Fruit fly (Drosophila melanogaster): ENCODE measurements around the gene CG34281.

dm6 chr3R:17630417-17630816, 17.7 kb downstream of the CG34281 start, which contains the start of gene CG43175:
- TF ChIP-seq CG8478 (optimal IDR thresholded peaks at IDR 0.05) (no peak), CTCF (optimal IDR thresholded peaks at IDR 0.05) (no peak)
